Worm (Caenorhabditis elegans) whole organism, L3 larva: ENCODE results near the gene K09D9.9.

ENCODE experiments used
- aly-2 ChIP-seq: fragments of 150-350 bp; optimal IDR thresholded peaks from 2 replicates; lab custom pipeline; 2014; ENCODE audit warnings: missing biosample characterization, missing genetic modification characterization
- ceh-28 ChIP-seq: fragments of 150-350 bp; optimal IDR thresholded peaks from 2 replicates; lab custom pipeline; 2014; ENCODE audit warnings: missing biosample characterization, missing genetic modification reagents, missing genetic modification characterization
- snpc-4 ChIP-seq: fragments of 150-350 bp; optimal IDR thresholded peaks from 2 replicates; lab custom pipeline; 2014; ENCODE audit warnings: missing biosample characterization, missing genetic modification characterization

DNA sequence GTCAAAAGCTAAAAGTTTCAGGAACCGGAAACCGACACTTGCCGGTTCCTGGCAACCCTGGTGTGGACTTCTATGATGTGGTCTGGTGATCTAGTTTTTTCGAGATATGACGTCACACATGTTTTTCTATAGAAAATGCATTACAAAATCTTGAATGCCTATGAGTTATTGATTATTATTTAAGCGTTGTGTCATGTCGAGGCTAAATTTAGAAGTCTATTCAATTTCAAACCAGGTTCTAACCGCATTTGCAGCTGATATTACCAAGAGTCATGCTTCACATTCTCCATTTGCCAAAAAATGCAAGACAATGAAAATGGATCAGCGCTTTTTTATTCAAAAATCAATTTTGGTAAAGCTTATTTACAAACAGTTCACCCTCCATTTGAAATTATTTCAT is 25.2 kb upstream of the K09D9.9 start, which contains the start of gene K09D9.3:
- no peak for TF ChIP-seq aly-2 (tag; lab: Kevin White, UChicago)
- TF ChIP-seq snpc-4 = no peak
- TF ChIP-seq ceh-28 (tag; lab: Kevin White, UChicago) = no peak
